Worm (Caenorhabditis elegans): ENCODE data around the gene cpt-4.
A peak's percentile ranks its signal among the peaks of the same experiment; 100 is the strongest.

The cpt-4 gene

ce11 chrV:5001386-5001785 lies 26.1 kb downstream of the cpt-4 start, which contains the start of gene srr-8:
Gene srr-8 (plus strand): TSS chrV:5001686.
- TF ChIP-seq lsy-12 (tag; optimal IDR thresholded peaks at IDR 0.05) (no peak), ztf-4 (tag; optimal IDR thresholded peaks at IDR 0.05) (no peak), ztf-11 (tag; optimal IDR thresholded peaks at IDR 0.05) (no peak), egl-27 (tag; optimal IDR thresholded peaks at IDR 0.05) (no peak), aly-2 (tag; optimal IDR thresholded peaks at IDR 0.05) (no peak), ceh-82 (tag; optimal IDR thresholded peaks at IDR 0.05) (no peak), mml-1 (tag; optimal IDR thresholded peaks at IDR 0.05) (no peak), ceh-16 (tag; optimal IDR thresholded peaks at IDR 0.05) (no peak), nhr-76 (tag; optimal IDR thresholded peaks at IDR 0.05) (no peak), nhr-12 (tag; optimal IDR thresholded peaks at IDR 0.05) (no peak), ama-1 (optimal IDR thresholded peaks at IDR 0.05) (no peak), lin-39 (tag; optimal IDR thresholded peaks at IDR 0.05) (no peak), lin-15B (tag; optimal IDR thresholded peaks at IDR 0.05) (no peak), fos-1 (tag; optimal IDR thresholded peaks at IDR 0.05) (no peak), nhr-67 (tag; optimal IDR thresholded peaks at IDR 0.05) (no peak), pha-4 (tag; optimal IDR thresholded peaks at IDR 0.05) (no peak), nhr-11 (tag; optimal IDR thresholded peaks at IDR 0.05) (no peak)

ce11 chrV:5000406-5000805 lies 27.1 kb downstream of the cpt-4 start, which contains the start of gene ugt-7:
Gene ugt-7 (minus strand): TSS chrV:5000566.
- TF ChIP-seq unc-62 (GFP tag; optimal IDR thresholded peaks at IDR 0.05): no peak
- TF ChIP-seq ZK546.5 (tag; optimal IDR thresholded peaks at IDR 0.05): no peak
- no peak for TF ChIP-seq egl-5 (tag; optimal IDR thresholded peaks at IDR 0.05)
- TF ChIP-seq nhr-25 (tag; optimal IDR thresholded peaks at IDR 0.05): no peak
- no peak for TF ChIP-seq ama-1 (optimal IDR thresholded peaks at IDR 0.05)
- TF ChIP-seq elt-2 (tag; optimal IDR thresholded peaks at IDR 0.05): peak; percentile 57
- TF ChIP-seq mdl-1 (tag; optimal IDR thresholded peaks at IDR 0.05): no peak
- peak; percentile 27 for TF ChIP-seq pqm-1 (tag; optimal IDR thresholded peaks at IDR 0.05)
- no peak for TF ChIP-seq ceh-28 (tag; optimal IDR thresholded peaks at IDR 0.05)
- no peak for TF ChIP-seq lin-15B (tag; optimal IDR thresholded peaks at IDR 0.05)

ce11 chrV:4995155-4995554 lies 32.4 kb downstream of the cpt-4 start, which contains the start of gene ncx-9:
Gene ncx-9 (minus strand): TSS chrV:4995255.
- TF ChIP-seq ceh-9 (tag; optimal IDR thresholded peaks at IDR 0.05) (no peak), ztf-11 (tag; optimal IDR thresholded peaks at IDR 0.05) (no peak), eor-1 (tag; optimal IDR thresholded peaks at IDR 0.05) (no peak), tbx-2 (tag; optimal IDR thresholded peaks at IDR 0.05) (no peak), mml-1 (tag; optimal IDR thresholded peaks at IDR 0.05) (no peak), daf-12 (tag; optimal IDR thresholded peaks at IDR 0.05) (no peak), elt-1 (tag; optimal IDR thresholded peaks at IDR 0.05) (no peak), ztf-4 (tag; optimal IDR thresholded peaks at IDR 0.05) (no peak)

ce11 chrV:4987097-4987496 lies 40.4 kb downstream of the cpt-4 start, which contains the start of gene ncx-8:
Gene ncx-8 (minus strand): TSS chrV:4987197.
- TF ChIP-seq elt-2 (tag; optimal IDR thresholded peaks at IDR 0.05): no peak

DNA sequence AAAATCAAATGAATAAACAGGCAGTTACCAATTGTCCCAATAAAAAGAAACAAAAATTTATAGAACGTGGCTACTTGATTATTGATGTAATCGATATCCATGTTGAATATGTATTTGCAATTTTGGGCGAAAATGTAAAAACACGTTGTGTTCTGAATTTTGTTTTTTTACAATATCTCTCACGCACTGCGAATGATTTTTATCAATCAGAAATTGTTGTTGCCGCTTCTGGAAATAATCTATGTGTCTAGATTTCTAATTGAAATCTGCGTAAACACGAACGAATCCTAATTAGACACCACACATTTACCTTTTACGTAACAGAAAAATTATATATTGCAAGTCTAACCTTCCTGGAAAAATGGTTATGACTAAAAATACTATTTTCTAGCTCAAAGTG lies 44.4 kb downstream of the cpt-4 start, which contains the start of gene srsx-13:
Gene srsx-13, minus strand, starts transcription at position 101 of the 400 bp plus-strand sequence.
- TF ChIP-seq tbx-2 (tag; optimal IDR thresholded peaks at IDR 0.05) (no peak), ztf-11 (tag; optimal IDR thresholded peaks at IDR 0.05) (no peak), nhr-25 (tag; optimal IDR thresholded peaks at IDR 0.05) (no peak), elt-3 (tag; optimal IDR thresholded peaks at IDR 0.05) (no peak), mml-1 (tag; optimal IDR thresholded peaks at IDR 0.05) (no peak), daf-12 (tag; optimal IDR thresholded peaks at IDR 0.05) (no peak), pqm-1 (tag; optimal IDR thresholded peaks at IDR 0.05) (no peak), eor-1 (tag; optimal IDR thresholded peaks at IDR 0.05) (no peak), nhr-43 (tag; optimal IDR thresholded peaks at IDR 0.05; ENCODE audit: poor library complexity, severe bottlenecking) (no peak), nfya-1 (tag; optimal IDR thresholded peaks at IDR 0.05; ENCODE audit: insufficient read depth) (no peak)

ce11 chrV:4980873-4981272 lies 46.6 kb downstream of the cpt-4 start, which contains the start of gene srsx-12:
Gene srsx-12 (minus strand): TSS chrV:4980973.
- TF ChIP-seq mdl-1 (tag; optimal IDR thresholded peaks at IDR 0.05) (no peak), fkh-2 (tag; optimal IDR thresholded peaks at IDR 0.05) (no peak), ZK546.5 (tag; optimal IDR thresholded peaks at IDR 0.05) (no peak), tbx-2 (tag; optimal IDR thresholded peaks at IDR 0.05) (no peak), nhr-28 (tag; optimal IDR thresholded peaks at IDR 0.05) (no peak), unc-39 (tag; optimal IDR thresholded peaks at IDR 0.05) (no peak), R02D3.7 (tag; optimal IDR thresholded peaks at IDR 0.05) (no peak), fos-1 (tag; optimal IDR thresholded peaks at IDR 0.05) (no peak), elt-1 (tag; optimal IDR thresholded peaks at IDR 0.05) (no peak), unc-62 (GFP tag; optimal IDR thresholded peaks at IDR 0.05) (no peak), ztf-4 (tag; optimal IDR thresholded peaks at IDR 0.05) (no peak), nhr-77 (tag; optimal IDR thresholded peaks at IDR 0.05) (no peak)

Measured in whole organism, L3 larva.